Fruit fly (Drosophila melanogaster): Measurements from ENCODE around the gene CG10428.

Gene CG10428

dm6 chr2L:18948065-18948723 lies 490 bp upstream of the CG10428 start (continued):
- TF ChIP-seq sqz (GFP tag; optimal IDR thresholded peaks at IDR 0.05) (peak; percentile 35), corto (GFP tag; optimal IDR thresholded peaks at IDR 0.05) (peak; percentile 30), CG18764 (GFP tag; optimal IDR thresholded peaks at IDR 0.05) (peak; percentile 18), Mad (GFP tag; optimal IDR thresholded peaks at IDR 0.05) (peak; percentile 29), pros (GFP tag; optimal IDR thresholded peaks at IDR 0.05) (no peak), wor (GFP tag; IDR thresholded peaks at IDR 0.05) (peak; percentile 62; the same call in 1 of the 2 replicates), Usf (GFP tag; optimal IDR thresholded peaks at IDR 0.05) (peak; percentile 36), gfzf (GFP tag; optimal IDR thresholded peaks at IDR 0.05) (no peak), CG7372 (GFP tag; IDR thresholded peaks at IDR 0.05) (0 out of 2 replicates have a peak, but pooled peaks have one; percentile 16), CG31441 (GFP tag; IDR thresholded peaks at IDR 0.05) (peak; percentile 76), CG7839 (tag; optimal IDR thresholded peaks at IDR 0.05) (peak; percentile 75), CoRest (tag; optimal IDR thresholded peaks at IDR 0.05) (peak; percentile 80), Hr78 (GFP tag; optimal IDR thresholded peaks at IDR 0.05) (peak in 1 of 2 experiments; percentile 25), kay (GFP tag; optimal IDR thresholded peaks at IDR 0.05) (no peak), HmgZ (tag; optimal IDR thresholded peaks at IDR 0.05) (peak; percentile 5), PHDP (tag; optimal IDR thresholded peaks at IDR 0.05) (peak; percentile 84), CG13775 (GFP tag; optimal IDR thresholded peaks at IDR 0.05) (peak; percentile 67), unpg (GFP tag; optimal IDR thresholded peaks at IDR 0.05) (peak; percentile 81), dmrt11E (tag; optimal IDR thresholded peaks at IDR 0.05) (peak; percentile 87), CG10431 (GFP tag; optimal IDR thresholded peaks at IDR 0.05) (peak; percentile 66), CG3407 (GFP tag; optimal IDR thresholded peaks at IDR 0.05) (peak; percentile 82), CG1603 (tag; optimal IDR thresholded peaks at IDR 0.05) (peak; percentile 57), Pdp1 (GFP tag; optimal IDR thresholded peaks at IDR 0.05) (peak; percentile 39 to 53), Hr3 (GFP tag; optimal IDR thresholded peaks at IDR 0.05) (peak; percentile 68), CG11560 (tag; IDR thresholded peaks at IDR 0.05) (no peak), B-H1 (GFP tag; IDR thresholded peaks at IDR 0.05) (peak; percentile 50; the same call in 2 of the 3 replicates), HLH4C (GFP tag; IDR thresholded peaks at IDR 0.05; ENCODE audit: partially characterized antibody) (no peak), NC2α (GFP tag; optimal IDR thresholded peaks at IDR 0.05) (peak; percentile 12), ems (GFP tag; optimal IDR thresholded peaks at IDR 0.05) (peak; percentile 34), Deaf1 (tag; optimal IDR thresholded peaks at IDR 0.05) (no peak), bigmax (GFP tag; optimal IDR thresholded peaks at IDR 0.05) (no peak), wdn (GFP tag; IDR thresholded peaks at IDR 0.05) (no peak), Oli (tag; optimal IDR thresholded peaks at IDR 0.05) (peak; percentile 86), dmrt99B (tag; optimal IDR thresholded peaks at IDR 0.05) (peak; percentile 73), tio (GFP tag; optimal IDR thresholded peaks at IDR 0.05) (peak; percentile 76), cato (GFP tag; optimal IDR thresholded peaks at IDR 0.05; ENCODE audit: borderline replicate concordance) (peak; percentile 25), Drgx (GFP tag; IDR thresholded peaks at IDR 0.05) (peak; percentile 66; the same call in 1 of the 2 replicates), aop (GFP tag; IDR thresholded peaks at IDR 0.05) (no peak), pan (optimal IDR thresholded peaks at IDR 0.05) (no peak), pan (GFP tag; optimal IDR thresholded peaks at IDR 0.05 in 1 of 2, IDR thresholded peaks at IDR 0.05 in 1 of 2) (peak in 1 of 2 experiments; percentile 36), nom (GFP tag; optimal IDR thresholded peaks at IDR 0.05) (peak; percentile 52), Dbx (GFP tag; IDR thresholded peaks at IDR 0.05) (0 out of 3 replicates have a peak, but pooled peaks have one; percentile 7), D19A (tag; optimal IDR thresholded peaks at IDR 0.05) (peak; percentile 99), CG32767 (GFP tag; IDR thresholded peaks at IDR 0.05) (no peak), tap (tag; optimal IDR thresholded peaks at IDR 0.05) (peak; percentile 62), CG18262 (tag; optimal IDR thresholded peaks at IDR 0.05) (peak; percentile 91), CG1024 (GFP tag; IDR thresholded peaks at IDR 0.05) (no peak), Dp (GFP tag; optimal IDR thresholded peaks at IDR 0.05) (no peak), CG15073 (GFP tag; optimal IDR thresholded peaks at IDR 0.05) (peak; percentile 37)
